Worm (Caenorhabditis elegans) whole organism, L4 larva: Measurements from ENCODE around the gene str-35.

Source experiments
- ceh-28 ChIP-seq: fragments of 150-350 bp; optimal IDR thresholded peaks from 2 replicates; lab custom pipeline; 2014; ENCODE audit warnings: missing biosample characterization, missing genetic modification reagents, missing genetic modification characterization
- daf-8 ChIP-seq: fragments of 200-800 bp; sonication (Bioruptor generic); IDR thresholded peaks from 2 replicates; pipeline ENCODE4 v1.3.6; 2022; ENCODE audit warnings: missing genetic modification characterization, missing compliant biosample characterization
- nhr-237 ChIP-seq: sonication (generic microtip); optimal IDR thresholded peaks from 2 replicates; lab custom pipeline; 2017; ENCODE audit warnings: missing biosample characterization, missing genetic modification characterization
- nhr-76 ChIP-seq: fragments of 150-350 bp; optimal IDR thresholded peaks from 2 replicates; lab custom pipeline; 2014; ENCODE audit warnings: missing biosample characterization, missing genetic modification characterization
- pqm-1 ChIP-seq: sonication (generic microtip); optimal IDR thresholded peaks from 2 replicates; lab custom pipeline; 2017; ENCODE audit warnings: missing biosample characterization, missing genetic modification characterization
- skn-1 ChIP-seq: fragments of 150-350 bp; optimal IDR thresholded peaks from 2 replicates; lab custom pipeline; 2014; ENCODE audit warnings: missing biosample characterization, missing genetic modification characterization

- TF ChIP-seq nhr-76 (tag; lab: Kevin White, UChicago): no peak
- TF ChIP-seq pqm-1: no peak
- no peak for TF ChIP-seq daf-8 (GFP tag; lab: Robert Waterston, UW)
- TF ChIP-seq skn-1 (tag; lab: Kevin White, UChicago): no peak
- no peak for TF ChIP-seq nhr-237
- no peak for TF ChIP-seq ceh-28 (tag; lab: Kevin White, UChicago)
Measured at ce11 chrV:4481823-4482222, 7.2 kb downstream of the str-35 start.
